Fruit fly (Drosophila melanogaster) whole organism, pupa: Measurements from ENCODE around the gene Gabat.

ENCODE experiments used
- CG10348 ChIP-seq: fragments of 200-800 bp; sonication (Bioruptor generic); IDR thresholded peaks from 2 replicates; pipeline ENCODE4 v1.3.6; 2022; ENCODE audit warnings: missing biosample characterization, missing genetic modification characterization
- CG12605 ChIP-seq: fragments of 200-800 bp; sonication (Bioruptor generic); IDR thresholded peaks from 2 replicates; pipeline ENCODE4 v1.3.6; 2022; ENCODE audit warnings: missing biosample characterization, missing genetic modification characterization
- CG14655 ChIP-seq: fragments of 200-800 bp; sonication (Bioruptor generic); optimal IDR thresholded peaks from 3 replicates; lab custom pipeline; 2017; ENCODE audit warnings: mild to moderate bottlenecking, missing biosample characterization, missing genetic modification reagents, missing genetic modification characterization
- CG32121 ChIP-seq: fragments of 200-800 bp; sonication (Bioruptor generic); IDR thresholded peaks from 2 replicates; pipeline ENCODE4 v1.3.6; 2022; ENCODE audit warnings: missing biosample characterization, missing genetic modification characterization
- EcR ChIP-seq: fragments of 200-800 bp; sonication (Bioruptor generic); optimal IDR thresholded peaks from 3 replicates; lab custom pipeline; 2019; ENCODE audit warnings: missing biosample characterization, missing genetic modification characterization, mild to moderate bottlenecking, moderate library complexity, missing genetic modification reagents
- Ets98B ChIP-seq: fragments of 200-800 bp; sonication (Bioruptor generic); IDR thresholded peaks from 2 replicates; pipeline ENCODE4 v1.3.6; 2022; ENCODE audit warnings: missing biosample characterization, missing genetic modification characterization
- Pif1A ChIP-seq: fragments of 200-800 bp; sonication (Bioruptor generic); optimal IDR thresholded peaks from 3 replicates; lab custom pipeline; 2016; ENCODE audit warnings: missing biosample characterization, missing genetic modification characterization
- Pif1B ChIP-seq: fragments of 200-800 bp; sonication (Bioruptor generic); optimal IDR thresholded peaks from 3 replicates; lab custom pipeline; 2016; ENCODE audit warnings: missing biosample characterization, missing genetic modification characterization
- Snoo ChIP-seq: fragments of 200-800 bp; sonication (Bioruptor generic); optimal IDR thresholded peaks from 3 replicates; lab custom pipeline; 2017; ENCODE audit warnings: missing biosample characterization, mild to moderate bottlenecking, missing genetic modification characterization, inconsistent platforms
- gl ChIP-seq: fragments of 200-800 bp; sonication (Bioruptor generic); optimal IDR thresholded peaks from 2 replicates; lab custom pipeline; 2018; ENCODE audit warnings: missing biosample characterization, mild to moderate bottlenecking, missing genetic modification characterization

- TF ChIP-seq CG10348 (GFP tag; lab: Robert Waterston, UW) (no peak), EcR (GFP tag; lab: Kevin White, UChicago) (no peak), CG14655 (no peak), Pif1B (GFP tag; lab: Kevin White, UChicago) (no peak), gl (tag; lab: Kevin White, UChicago) (no peak), Pif1A (GFP tag; lab: Kevin White, UChicago) (no peak), CG12605 (GFP tag; lab: Robert Waterston, UW) (no peak), Snoo (no peak), Ets98B (no peak), CG32121 (no peak)
Measured at dm6 chr3L:20003235-20003493, 2.7 kb upstream of the Gabat start.
